Fruit fly (Drosophila melanogaster) whole organism, embryonic: ENCODE data around the gene Cyp6d4.

Experiments used
- Adf1 ChIP-seq: fragments of 200-800 bp; sonication (Bioruptor generic); IDR thresholded peaks from 2 replicates; pipeline ENCODE4 v1.3.6; 2022; ENCODE audit warnings: missing biosample characterization, missing genetic modification characterization
- Bgb ChIP-seq: fragments of 200-800 bp; sonication (Bioruptor generic); IDR thresholded peaks from 2 replicates; pipeline ENCODE4 v1.3.6; 2022; ENCODE audit warnings: missing biosample characterization, missing genetic modification characterization; ENCODE audit not compliant: partially characterized antibody
- BtbVII ChIP-seq: fragments of 200-800 bp; sonication (Bioruptor generic); optimal IDR thresholded peaks from 3 replicates; lab custom pipeline; 2017; ENCODE audit warnings: missing biosample characterization, mild to moderate bottlenecking, missing genetic modification characterization
- CG10431 ChIP-seq: fragments of 200-800 bp; sonication (Bioruptor generic); optimal IDR thresholded peaks from 3 replicates; lab custom pipeline; 2018; ENCODE audit warnings: missing biosample characterization, mild to moderate bottlenecking, missing genetic modification characterization
- CG11696 ChIP-seq: fragments of 200-800 bp; sonication (Bioruptor generic); IDR thresholded peaks from 2 replicates; pipeline ENCODE4 v1.3.6; 2022; ENCODE audit warnings: missing biosample characterization, missing genetic modification characterization
- CG12104 ChIP-seq: fragments of 200-800 bp; sonication (Bioruptor generic); optimal IDR thresholded peaks from 3 replicates; lab custom pipeline; 2016; ENCODE audit warnings: missing biosample characterization, missing genetic modification characterization
- CG12299 ChIP-seq: fragments of 200-800 bp; sonication (Bioruptor generic); optimal IDR thresholded peaks from 2 replicates; lab custom pipeline; 2018; ENCODE audit warnings: missing biosample characterization, mild to moderate bottlenecking, missing genetic modification characterization
- CG13287 ChIP-seq: fragments of 200-800 bp; sonication (Bioruptor generic); IDR thresholded peaks from 2 replicates; pipeline ENCODE4 v1.3.6; 2022; ENCODE audit warnings: missing biosample characterization, missing genetic modification characterization; ENCODE audit not compliant: partially characterized antibody
- CG17328 ChIP-seq: fragments of 200-800 bp; sonication (Bioruptor generic); IDR thresholded peaks from 2 replicates; pipeline ENCODE4 v1.3.6; 2022; ENCODE audit warnings: missing biosample characterization, missing genetic modification characterization
- CG2199 ChIP-seq: fragments of 200-800 bp; sonication (Bioruptor generic); IDR thresholded peaks from 3 replicates; pipeline ENCODE4 v1.3.6; 2022; ENCODE audit warnings: missing biosample characterization, missing genetic modification characterization
- CG30431 ChIP-seq: fragments of 200-800 bp; sonication (Bioruptor generic); optimal IDR thresholded peaks from 2 replicates; lab custom pipeline; 2017; ENCODE audit warnings: missing biosample characterization, missing genetic modification characterization
- CG31224 ChIP-seq: fragments of 200-800 bp; sonication (Bioruptor generic); IDR thresholded peaks from 2 replicates; pipeline ENCODE4 v1.3.6; 2022; ENCODE audit warnings: missing biosample characterization, missing genetic modification characterization
- CG3163 ChIP-seq: fragments of 200-800 bp; sonication (Bioruptor generic); optimal IDR thresholded peaks from 3 replicates; lab custom pipeline; 2016; ENCODE audit warnings: missing biosample characterization, missing genetic modification characterization
- CG4360 ChIP-seq: fragments of 200-800 bp; sonication (Bioruptor generic); IDR thresholded peaks from 2 replicates; pipeline ENCODE4 v1.3.6; 2022; ENCODE audit warnings: missing biosample characterization, missing genetic modification characterization
- CG6175 ChIP-seq: fragments of 200-800 bp; sonication (Bioruptor generic); IDR thresholded peaks from 3 replicates; pipeline ENCODE4 v1.3.6; 2022; ENCODE audit warnings: missing biosample characterization, missing genetic modification characterization
- CG7556 ChIP-seq: fragments of 200-800 bp; sonication (Bioruptor generic); optimal IDR thresholded peaks from 2 replicates; lab custom pipeline; 2017; ENCODE audit warnings: missing biosample characterization, mild to moderate bottlenecking, missing genetic modification characterization
- Deaf1 ChIP-seq: fragments of 200-800 bp; optimal IDR thresholded peaks from 3 replicates; lab custom pipeline; 2019; ENCODE audit warnings: missing biosample characterization, mild to moderate bottlenecking, missing genetic modification characterization, moderate library complexity
- E2f2 ChIP-seq: fragments of 200-800 bp; sonication (Bioruptor generic); IDR thresholded peaks from 2 replicates; pipeline ENCODE4 v1.3.6; 2022; ENCODE audit warnings: missing biosample characterization, missing genetic modification characterization
- Eip74EF ChIP-seq, 2 experiments: fragments of 200-800 bp in 1 of 2; fragments of >200 bp in 1 of 2; sonication (Bioruptor generic) in 1 of 2; optimal IDR thresholded peaks; 2 replicates each; lab custom pipeline; 2017 to 2019; ENCODE audit warnings: missing biosample characterization in 2 of 2, missing genetic modification characterization in 2 of 2, mild to moderate bottlenecking in 1 of 2, moderate library complexity in 1 of 2
- Hr78 ChIP-seq, 2 experiments: fragments of 200-800 bp in 1 of 2; fragments of >200 bp in 1 of 2; sonication (Bioruptor generic) in 1 of 2; optimal IDR thresholded peaks; 2 replicates each; lab custom pipeline; 2017 to 2019; ENCODE audit warnings: missing biosample characterization in 2 of 2, missing genetic modification characterization in 2 of 2, mild to moderate bottlenecking in 1 of 2, moderate library complexity in 1 of 2
- Nf-YC ChIP-seq: fragments of 200-800 bp; optimal IDR thresholded peaks from 3 replicates; lab custom pipeline; 2019; ENCODE audit warnings: missing biosample characterization, mild to moderate bottlenecking, missing genetic modification characterization, moderate library complexity
- Rx ChIP-seq: fragments of 200-800 bp; sonication (Bioruptor generic); IDR thresholded peaks from 2 replicates; pipeline ENCODE4 v1.3.6; 2022; ENCODE audit warnings: missing biosample characterization, missing genetic modification characterization
- Scr ChIP-seq: fragments of 200-800 bp; sonication (Bioruptor generic); IDR thresholded peaks from 2 replicates; pipeline ENCODE4 v1.3.6; 2022; ENCODE audit warnings: missing biosample characterization, missing genetic modification characterization; ENCODE audit not compliant: partially characterized antibody
- Sry-β ChIP-seq: fragments of 200-800 bp; sonication (Bioruptor generic); optimal IDR thresholded peaks from 2 replicates; lab custom pipeline; 2018; ENCODE audit warnings: missing biosample characterization, mild to moderate bottlenecking, missing genetic modification characterization, moderate library complexity
- Trl ChIP-seq, 3 experiments: fragments of >200 bp in 2 of 3; fragments of 200-800 bp in 1 of 3; sonication (Bioruptor generic) in 1 of 3; optimal IDR thresholded peaks; 2 replicates in 1 of 3; 3 replicates in 2 of 3; lab custom pipeline; 2016 to 2017; ENCODE audit warnings: missing biosample characterization in 1 of 3, missing genetic modification characterization in 1 of 3
- ato ChIP-seq: fragments of 200-800 bp; sonication (Bioruptor generic); IDR thresholded peaks from 2 replicates; pipeline ENCODE4 v1.3.6; 2022; ENCODE audit warnings: missing biosample characterization, missing genetic modification characterization; ENCODE audit not compliant: partially characterized antibody
- chinmo ChIP-seq: fragments of 200-800 bp; sonication (Bioruptor generic); IDR thresholded peaks from 4 replicates; pipeline ENCODE4 v1.3.6; 2022; ENCODE audit warnings: missing biosample characterization, missing genetic modification characterization; ENCODE audit not compliant: partially characterized antibody
- crol ChIP-seq: fragments of 200-800 bp; sonication (Bioruptor generic); IDR thresholded peaks from 2 replicates; pipeline ENCODE4 v1.3.6; 2022; ENCODE audit warnings: missing biosample characterization, missing genetic modification characterization
- gro ChIP-seq: fragments of 200-800 bp; sonication (Bioruptor generic); optimal IDR thresholded peaks from 2 replicates; lab custom pipeline; 2016; ENCODE audit warnings: missing biosample characterization, missing genetic modification characterization
- hbn ChIP-seq: fragments of 200-800 bp; sonication (Bioruptor generic); IDR thresholded peaks from 2 replicates; pipeline ENCODE4 v1.3.6; 2022; ENCODE audit warnings: missing biosample characterization, missing genetic modification characterization; ENCODE audit not compliant: partially characterized antibody
- ind ChIP-seq: fragments of 200-800 bp; sonication (Bioruptor generic); optimal IDR thresholded peaks from 3 replicates; lab custom pipeline; 2016; ENCODE audit warnings: missing biosample characterization, missing genetic modification characterization
- kni ChIP-seq: fragments of 200-800 bp; sonication (Bioruptor generic); optimal IDR thresholded peaks from 3 replicates; lab custom pipeline; 2017; ENCODE audit warnings: mild to moderate bottlenecking, missing biosample characterization, missing genetic modification reagents, missing genetic modification characterization
- oc ChIP-seq: fragments of 200-800 bp; sonication (Bioruptor generic); optimal IDR thresholded peaks from 2 replicates; lab custom pipeline; 2018; ENCODE audit warnings: missing biosample characterization, mild to moderate bottlenecking, missing genetic modification characterization, moderate library complexity
- row ChIP-seq: fragments of 200-800 bp; sonication (Bioruptor generic); IDR thresholded peaks from 3 replicates; pipeline ENCODE4 v1.3.6; 2022; ENCODE audit warnings: missing biosample characterization, missing genetic modification characterization
- sd ChIP-seq: fragments of 200-800 bp; sonication (Bioruptor generic); optimal IDR thresholded peaks from 3 replicates; lab custom pipeline; 2018; ENCODE audit warnings: missing biosample characterization, mild to moderate bottlenecking, missing genetic modification characterization, moderate library complexity
- shn ChIP-seq: fragments of 200-800 bp; sonication (Bioruptor generic); optimal IDR thresholded peaks from 3 replicates; lab custom pipeline; 2016; ENCODE audit warnings: missing biosample characterization, missing genetic modification characterization
- slp2 ChIP-seq: fragments of 200-800 bp; sonication (Bioruptor generic); optimal IDR thresholded peaks from 2 replicates; lab custom pipeline; 2016; ENCODE audit warnings: missing biosample characterization, missing genetic modification characterization
- so ChIP-seq: fragments of 200-800 bp; sonication (Bioruptor generic); IDR thresholded peaks from 3 replicates; pipeline ENCODE4 v1.3.6; 2022; ENCODE audit warnings: missing biosample characterization, missing genetic modification characterization
- sr ChIP-seq: fragments of 200-800 bp; sonication (Bioruptor generic); IDR thresholded peaks from 3 replicates; pipeline ENCODE4 v1.3.6; 2022; ENCODE audit warnings: missing biosample characterization, missing genetic modification characterization

Gene Cyp6d4

dm6 chr3R:22666449-22667283 lies 31.5 kb upstream of the Cyp6d4 start (continued):
- TF ChIP-seq Trl (optimal IDR thresholded peaks at IDR 0.05; lab: Kevin White, UChicago) = peak; percentile 77 to 78
- no peak for TF ChIP-seq Trl (GFP tag; optimal IDR thresholded peaks at IDR 0.05; lab: Kevin White, UChicago)
- no peak for TF ChIP-seq CG12299 (tag; lab: Kevin White, UChicago)
- peak; percentile 62; the same call in 2 of the 3 replicates for TF ChIP-seq row (GFP tag; lab: Robert Waterston, UW)
- TF ChIP-seq BtbVII = peak; percentile 20
- peak; percentile 32; the same call in 1 of the 2 replicates for TF ChIP-seq CG13287
- no peak for TF ChIP-seq CG10431
- TF ChIP-seq sd (tag; lab: Kevin White, UChicago) = peak; percentile 77
- no peak for TF ChIP-seq ind (GFP tag; lab: Kevin White, UChicago)
- TF ChIP-seq sr (GFP tag; lab: Robert Waterston, UW) = peak; percentile 64; the same call in 2 of the 3 replicates
- TF ChIP-seq CG30431 (GFP tag; lab: Kevin White, UChicago) = no peak
- peak; percentile 12 for TF ChIP-seq oc
- peak; percentile 69; the same call in 1 of the 3 replicates for TF ChIP-seq CG6175
- peak; percentile 16 for TF ChIP-seq gro (GFP tag; lab: Kevin White, UChicago)
- peak; percentile 82; the same call in 1 of the 4 replicates for TF ChIP-seq chinmo (GFP tag; lab: Robert Waterston, UW)
- no peak for TF ChIP-seq CG7556 (GFP tag; lab: Kevin White, UChicago)
- TF ChIP-seq CG4360 (GFP tag; lab: Robert Waterston, UW) = peak; percentile 81
- TF ChIP-seq CG3163 (GFP tag; lab: Kevin White, UChicago) = peak; percentile 40
- TF ChIP-seq Nf-YC (tag; lab: Kevin White, UChicago) = peak; percentile 24
- TF ChIP-seq hbn (GFP tag; lab: Robert Waterston, UW) = no peak
- no peak; the same call in 1 of the 2 replicates for TF ChIP-seq CG17328 (GFP tag; lab: Robert Waterston, UW)
- TF ChIP-seq kni (GFP tag; lab: Kevin White, UChicago) = peak; percentile 22
- TF ChIP-seq Bgb (GFP tag; lab: Robert Waterston, UW) = 0 out of 2 replicates have a peak, but pooled peaks have one; percentile 9
- no peak for TF ChIP-seq CG31224
- 0 out of 3 replicates have a peak, but pooled peaks have one; percentile 25 for TF ChIP-seq CG2199 (GFP tag; lab: Robert Waterston, UW)
- TF ChIP-seq slp2 (GFP tag; lab: Kevin White, UChicago) = peak; percentile 4
- TF ChIP-seq CG12104 = no peak
- TF ChIP-seq CG11696 = no peak
- TF ChIP-seq Eip74EF (GFP tag; optimal IDR thresholded peaks at IDR 0.05; lab: Kevin White, UChicago) = no peak
- peak; percentile 43 for TF ChIP-seq Deaf1
- TF ChIP-seq so = no peak
- no peak for TF ChIP-seq Hr78 (GFP tag; optimal IDR thresholded peaks at IDR 0.05; lab: Kevin White, UChicago)
- TF ChIP-seq ato = no peak
- TF ChIP-seq shn (GFP tag; lab: Kevin White, UChicago) = no peak
- 0 out of 2 replicates have a peak, but pooled peaks have one; percentile 12 for TF ChIP-seq Scr
- no peak for TF ChIP-seq Rx (GFP tag; lab: Robert Waterston, UW)
- no peak for TF ChIP-seq crol (GFP tag; lab: Robert Waterston, UW)
- TF ChIP-seq Adf1 (GFP tag; lab: Robert Waterston, UW) = peak; percentile 97
- peak; percentile 11; the same call in 1 of the 2 replicates for TF ChIP-seq E2f2 (GFP tag; lab: Robert Waterston, UW)
- peak; percentile 92 for TF ChIP-seq Sry-β
- TF ChIP-seq, all 482 proteins: peak for 49
